Worm (Caenorhabditis elegans): Measurements from ENCODE around the gene ttr-28.

- no peak for TF ChIP-seq nhr-12 (tag; optimal IDR thresholded peaks at IDR 0.05)
- TF ChIP-seq sma-9 (GFP tag; optimal IDR thresholded peaks at IDR 0.05), result no peak
- no peak for TF ChIP-seq sma-9 (tag; optimal IDR thresholded peaks at IDR 0.05)
- no peak for TF ChIP-seq ceh-82 (tag; optimal IDR thresholded peaks at IDR 0.05)
- no peak for TF ChIP-seq unc-39 (tag; optimal IDR thresholded peaks at IDR 0.05)
Measured at ce11 chrV:12906732-12907131, 1.8 kb upstream of the ttr-28 start, which contains the start of gene ttr-29.

Measured in whole organism, L2 larva.